Worm (Caenorhabditis elegans) whole organism, L1 larva: ENCODE data around the gene F26H11.4.

ENCODE experiments used
- C04F5.9 ChIP-seq: sonication (generic microtip); optimal IDR thresholded peaks from 2 replicates; lab custom pipeline; 2016; ENCODE audit warnings: missing genetic modification characterization, missing compliant biosample characterization
- aha-1 ChIP-seq: fragments of 150-350 bp; optimal IDR thresholded peaks from 2 replicates; lab custom pipeline; 2014; ENCODE audit warnings: missing biosample characterization, missing genetic modification characterization
- alr-1 ChIP-seq: fragments of 200-800 bp; sonication (Bioruptor generic); optimal IDR thresholded peaks from 2 replicates; lab custom pipeline; 2018; ENCODE audit warnings: borderline replicate concordance, mild to moderate bottlenecking, missing genetic modification characterization, missing compliant biosample characterization
- aly-2 ChIP-seq: fragments of 150-350 bp; optimal IDR thresholded peaks from 2 replicates; lab custom pipeline; 2014; ENCODE audit warnings: missing biosample characterization, missing genetic modification characterization
- ama-1 ChIP-seq: fragments of 150-350 bp; optimal IDR thresholded peaks from 2 replicates; lab custom pipeline; 2014
- ceh-63 ChIP-seq: fragments of 200-800 bp; sonication (Bioruptor generic); optimal IDR thresholded peaks from 2 replicates; lab custom pipeline; 2018; ENCODE audit warnings: mild to moderate bottlenecking, missing genetic modification characterization, missing compliant biosample characterization
- ceh-8 ChIP-seq: fragments of 200-800 bp; sonication (Bioruptor generic); optimal IDR thresholded peaks from 2 replicates; lab custom pipeline; 2018; ENCODE audit warnings: mild to moderate bottlenecking, missing genetic modification characterization, moderate library complexity, missing compliant biosample characterization
- ceh-88 ChIP-seq: fragments of 200-800 bp; sonication (Bioruptor generic); IDR thresholded peaks from 2 replicates; pipeline ENCODE4 v1.3.6; 2022; ENCODE audit warnings: missing genetic modification characterization, missing compliant biosample characterization
- ces-1 ChIP-seq: fragments of 150-350 bp; optimal IDR thresholded peaks from 2 replicates; lab custom pipeline; 2014; ENCODE audit warnings: missing biosample characterization, missing genetic modification reagents, missing genetic modification characterization
- efl-1 ChIP-seq, 4 experiments: fragments of 150-350 bp; optimal IDR thresholded peaks in 3 of 4; peaks in 1 of 4; 1 replicate in 1 of 4; 2 replicates in 3 of 4; lab custom pipeline; 2014; ENCODE audit warnings: missing biosample characterization in 2 of 4, missing genetic modification characterization in 2 of 4, missing genetic modification reagents in 2 of 4
- egl-27 ChIP-seq, 2 experiments: fragments of 150-350 bp in 1 of 2; sonication (generic microtip); optimal IDR thresholded peaks; 3 replicates each; lab custom pipeline; 2017 to 2018; ENCODE audit warnings: missing biosample characterization in 2 of 2, missing genetic modification characterization in 2 of 2, missing genetic modification reagents in 2 of 2
- elt-3 ChIP-seq, 6 experiments: fragments of 150-350 bp in 1 of 6; sonication (generic microtip); optimal IDR thresholded peaks; 2 replicates each; lab custom pipeline; 2017 to 2018; ENCODE audit warnings: missing biosample characterization in 6 of 6, missing genetic modification characterization in 6 of 6, inconsistent platforms in 1 of 6
- ets-5 ChIP-seq: fragments of 200-800 bp; sonication (Bioruptor generic); IDR thresholded peaks from 2 replicates; pipeline ENCODE4 v1.3.6; 2022; ENCODE audit warnings: missing genetic modification characterization, missing compliant biosample characterization
- fkh-8 ChIP-seq: sonication (generic microtip); optimal IDR thresholded peaks from 2 replicates; lab custom pipeline; 2016; ENCODE audit warnings: mild to moderate bottlenecking, missing genetic modification characterization, missing compliant biosample characterization
- fos-1 ChIP-seq: fragments of 150-350 bp; optimal IDR thresholded peaks from 2 replicates; lab custom pipeline; 2014; ENCODE audit warnings: missing biosample characterization, missing genetic modification characterization
- hlh-17 ChIP-seq: fragments of 200-800 bp; sonication (Bioruptor generic); optimal IDR thresholded peaks from 2 replicates; lab custom pipeline; 2018; ENCODE audit warnings: missing genetic modification characterization, mild to moderate bottlenecking, missing compliant biosample characterization, moderate library complexity, borderline replicate concordance
- hpl-2 ChIP-seq: fragments of 150-350 bp; optimal IDR thresholded peaks from 2 replicates; lab custom pipeline; 2014; ENCODE audit warnings: missing biosample characterization, missing genetic modification reagents, missing genetic modification characterization
- irx-1 ChIP-seq: sonication (generic microtip); optimal IDR thresholded peaks from 2 replicates; lab custom pipeline; 2016; ENCODE audit warnings: missing genetic modification characterization, missing compliant biosample characterization
- jun-1 ChIP-seq: fragments of 150-350 bp; optimal IDR thresholded peaks from 2 replicates; lab custom pipeline; 2014; ENCODE audit warnings: missing biosample characterization, missing genetic modification reagents, missing genetic modification characterization
- lin-13 ChIP-seq: fragments of 150-350 bp; optimal IDR thresholded peaks from 2 replicates; lab custom pipeline; 2014; ENCODE audit warnings: missing biosample characterization, missing genetic modification reagents, missing genetic modification characterization
- lin-15B ChIP-seq: fragments of 150-350 bp; sonication (generic microtip); optimal IDR thresholded peaks from 3 replicates; lab custom pipeline; 2014; ENCODE audit warnings: missing biosample characterization, missing genetic modification characterization
- mab-9 ChIP-seq: fragments of 200-800 bp; sonication (Bioruptor generic); IDR thresholded peaks from 2 replicates; pipeline ENCODE4 v1.3.6; 2022; ENCODE audit warnings: missing genetic modification reagents, missing genetic modification characterization, missing compliant biosample characterization
- mep-1 ChIP-seq: fragments of 150-350 bp; optimal IDR thresholded peaks from 2 replicates; lab custom pipeline; 2014; ENCODE audit warnings: missing biosample characterization, missing genetic modification characterization
- nhr-28 ChIP-seq: fragments of 150-350 bp; optimal IDR thresholded peaks from 2 replicates; lab custom pipeline; 2014; ENCODE audit warnings: missing biosample characterization, missing genetic modification characterization
- nhr-47 ChIP-seq: sonication (generic microtip); optimal IDR thresholded peaks from 2 replicates; lab custom pipeline; 2016; ENCODE audit warnings: mild to moderate bottlenecking, missing genetic modification characterization, moderate library complexity, missing compliant biosample characterization
- nhr-71 ChIP-seq: sonication (generic microtip); optimal IDR thresholded peaks from 2 replicates; lab custom pipeline; 2016; ENCODE audit warnings: mild to moderate bottlenecking, missing genetic modification characterization, moderate library complexity, missing compliant biosample characterization
- nhr-77 ChIP-seq: fragments of 150-350 bp; optimal IDR thresholded peaks from 2 replicates; lab custom pipeline; 2014; ENCODE audit warnings: missing biosample characterization, missing genetic modification characterization
- pqm-1 ChIP-seq: sonication (generic microtip); optimal IDR thresholded peaks from 3 replicates; lab custom pipeline; 2017; ENCODE audit warnings: missing biosample characterization, missing genetic modification characterization
- snpc-4 ChIP-seq: fragments of 150-350 bp; optimal IDR thresholded peaks from 2 replicates; lab custom pipeline; 2014; ENCODE audit warnings: missing biosample characterization, missing genetic modification characterization
- sox-4 ChIP-seq: sonication (generic microtip); optimal IDR thresholded peaks from 2 replicates; lab custom pipeline; 2016; ENCODE audit warnings: missing genetic modification characterization, missing compliant biosample characterization
- sptf-1 ChIP-seq: fragments of 150-350 bp; optimal IDR thresholded peaks from 2 replicates; lab custom pipeline; 2014; ENCODE audit warnings: missing biosample characterization, missing genetic modification characterization
- sup-37 ChIP-seq: fragments of 200-800 bp; sonication (Bioruptor generic); optimal IDR thresholded peaks from 2 replicates; lab custom pipeline; 2018; ENCODE audit warnings: mild to moderate bottlenecking, missing genetic modification characterization, missing compliant biosample characterization
- swsn-7 ChIP-seq: sonication (generic microtip); optimal IDR thresholded peaks from 2 replicates; lab custom pipeline; 2016; ENCODE audit warnings: missing genetic modification characterization, missing compliant biosample characterization
- tlp-1 ChIP-seq: fragments of 150-350 bp; optimal IDR thresholded peaks from 2 replicates; lab custom pipeline; 2014; ENCODE audit warnings: missing biosample characterization, missing genetic modification characterization
- unc-130 ChIP-seq: fragments of 150-350 bp; optimal IDR thresholded peaks from 2 replicates; lab custom pipeline; 2017; ENCODE audit warnings: missing biosample characterization, missing genetic modification characterization, inconsistent platforms
- unc-30 ChIP-seq: sonication (generic microtip); optimal IDR thresholded peaks from 2 replicates; lab custom pipeline; 2017; ENCODE audit warnings: missing biosample characterization, missing genetic modification characterization
- unc-98 ChIP-seq: fragments of 200-800 bp; sonication (Bioruptor generic); IDR thresholded peaks from 2 replicates; pipeline ENCODE4 v1.3.6; 2022; ENCODE audit warnings: missing genetic modification characterization, missing compliant biosample characterization
- vab-15 ChIP-seq: sonication (generic microtip); optimal IDR thresholded peaks from 2 replicates; lab custom pipeline; 2017; ENCODE audit warnings: missing genotype, mild to moderate bottlenecking, missing genetic modification characterization, missing compliant biosample characterization
- zag-1 ChIP-seq: fragments of 150-350 bp; optimal IDR thresholded peaks from 2 replicates; lab custom pipeline; 2014; ENCODE audit warnings: missing biosample characterization, missing genetic modification characterization

F26H11.4 gene

ce11 chrII:14404741-14405488, 3.5 kb upstream of the F26H11.4 start (continued):
- no peak for TF ChIP-seq sox-4 (tag; lab: Kevin White, UChicago)
- TF ChIP-seq sup-37 (GFP tag; lab: Kevin White, UChicago): no peak
- no peak for TF ChIP-seq alr-1 (tag; lab: Kevin White, UChicago)
- no peak for TF ChIP-seq hpl-2
- peak; percentile 41 for TF ChIP-seq irx-1 (tag; lab: Kevin White, UChicago)
- TF ChIP-seq mep-1 (tag; lab: Kevin White, UChicago): peak; percentile 58
- no peak for TF ChIP-seq unc-98 (GFP tag; lab: Robert Waterston, UW)
- peak; percentile 90 for TF ChIP-seq nhr-71 (tag; lab: Kevin White, UChicago)
- TF ChIP-seq tlp-1 (tag; lab: Kevin White, UChicago): no peak
- no peak for TF ChIP-seq ces-1 (GFP tag; lab: Kevin White, UChicago)
- TF ChIP-seq C04F5.9: no peak
- no peak for TF ChIP-seq pqm-1 (tag; lab: Kevin White, UChicago)
- TF ChIP-seq nhr-47 (tag; lab: Kevin White, UChicago): peak; percentile 81
- no peak for TF ChIP-seq unc-130 (tag; lab: Kevin White, UChicago)
- TF ChIP-seq egl-27 (tag; optimal IDR thresholded peaks at IDR 0.05; lab: Kevin White, UChicago): no peak
- TF ChIP-seq fos-1 (tag; lab: Kevin White, UChicago): no peak
- TF ChIP-seq nhr-77 (tag; lab: Kevin White, UChicago): peak; percentile 32
- TF ChIP-seq aly-2 (tag; lab: Kevin White, UChicago): no peak
- TF ChIP-seq nhr-28 (tag; lab: Kevin White, UChicago): no peak
- TF ChIP-seq unc-30 (tag; lab: Kevin White, UChicago): no peak
- TF ChIP-seq zag-1: no peak
- TF ChIP-seq hlh-17 (GFP tag; lab: Kevin White, UChicago): no peak
- TF ChIP-seq ceh-63 (GFP tag; lab: Kevin White, UChicago): no peak
- TF ChIP-seq elt-3 (tag; optimal IDR thresholded peaks at IDR 0.05; lab: Kevin White, UChicago): peak in 2 of 6 experiments; percentile 10 to 69
- peak; percentile 26 for TF ChIP-seq lin-13 (GFP tag; lab: Kevin White, UChicago)
- TF ChIP-seq aha-1 (tag; lab: Kevin White, UChicago): peak; percentile 63
- TF ChIP-seq fkh-8: peak; percentile 87
- peak; percentile 83 for TF ChIP-seq jun-1 (tag; lab: Kevin White, UChicago)
- TF ChIP-seq efl-1 (optimal IDR thresholded peaks at IDR 0.05; lab: Kevin White, UChicago): peak; percentile 65 to 72
- TF ChIP-seq efl-1 (GFP tag; optimal IDR thresholded peaks at IDR 0.05 in 1 of 2; lab: Kevin White, UChicago): peak; percentile 26 to 61
- TF ChIP-seq swsn-7 (tag; lab: Kevin White, UChicago): peak; percentile 86
- TF ChIP-seq vab-15 (tag; lab: Kevin White, UChicago): no peak
- TF ChIP-seq lin-15B (tag; lab: Kevin White, UChicago): no peak
- no peak for TF ChIP-seq ceh-88 (GFP tag; lab: Robert Waterston, UW)

DNA sequence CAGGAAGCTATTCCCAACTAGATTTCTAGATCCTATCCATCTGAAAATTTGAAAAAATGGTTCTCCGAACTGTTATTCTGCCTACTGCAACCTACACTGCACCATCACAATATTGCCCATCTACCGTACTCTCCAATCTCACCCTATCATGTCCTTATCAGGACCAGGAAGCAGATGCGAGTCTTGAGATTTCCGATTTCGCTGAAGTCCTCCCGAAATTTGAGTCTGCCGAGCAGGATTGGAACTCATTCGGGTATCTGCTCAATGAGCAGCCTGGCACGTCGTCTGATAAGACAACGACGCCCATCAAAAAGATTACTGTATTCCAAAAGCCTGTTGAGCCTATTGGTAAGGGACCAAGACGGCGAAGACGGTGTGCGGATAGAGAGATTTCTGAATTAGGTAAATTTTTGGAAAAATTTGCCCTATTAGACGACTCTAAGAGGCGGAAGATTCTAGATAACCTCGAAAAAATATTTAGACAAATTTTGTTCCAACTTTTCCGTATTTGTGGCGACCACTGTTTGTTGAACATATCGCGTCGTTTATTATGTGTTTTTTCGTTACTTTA, 2.8 kb upstream of the F26H11.4 start:
- TF ChIP-seq unc-30 (tag; lab: Kevin White, UChicago) (no peak), snpc-4 (tag; lab: Kevin White, UChicago) (no peak), zag-1 (no peak), mep-1 (tag; lab: Kevin White, UChicago) (peak; percentile 22), mab-9 (no peak), ceh-8 (GFP tag; lab: Kevin White, UChicago) (no peak), sox-4 (tag; lab: Kevin White, UChicago) (no peak), ets-5 (no peak), lin-13 (GFP tag; lab: Kevin White, UChicago) (no peak), sptf-1 (tag; lab: Kevin White, UChicago) (no peak), ama-1 (lab: Kevin White, UChicago) (peak; percentile 13)
